Worm (Caenorhabditis elegans): ENCODE data around the gene glt-1.

DNA sequence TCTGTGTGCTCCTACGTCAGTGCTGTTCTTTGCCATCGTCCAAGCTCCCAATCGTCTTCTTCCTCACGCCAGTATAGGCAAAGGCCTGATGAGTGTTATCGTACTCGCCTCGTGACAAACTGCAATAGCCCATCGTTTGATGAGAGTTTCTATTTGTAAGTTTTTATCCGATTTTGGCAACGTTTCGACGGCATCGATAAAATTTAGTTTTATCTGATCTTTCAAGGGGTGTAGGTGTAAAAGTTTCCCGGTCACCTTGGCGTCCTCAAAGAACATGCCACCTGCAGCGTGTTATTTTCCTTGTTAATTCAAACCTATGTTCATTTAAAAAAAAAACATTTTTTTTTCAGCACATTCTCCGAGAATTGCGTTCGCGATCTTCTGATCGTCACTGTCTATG lies 51.3 kb downstream of the glt-1 start:
- TF ChIP-seq nhr-10 (tag; optimal IDR thresholded peaks at IDR 0.05) (no peak), egl-27 (tag; optimal IDR thresholded peaks at IDR 0.05) (no peak), lin-15B (tag; optimal IDR thresholded peaks at IDR 0.05) (no peak), snpc-4 (tag; optimal IDR thresholded peaks at IDR 0.05) (no peak), mep-1 (tag; optimal IDR thresholded peaks at IDR 0.05) (no peak), fos-1 (tag; optimal IDR thresholded peaks at IDR 0.05) (no peak), pqm-1 (tag; optimal IDR thresholded peaks at IDR 0.05) (no peak), ama-1 (optimal IDR thresholded peaks at IDR 0.05) (no peak)

Measured in whole organism, L4 larva.